Fruit fly (Drosophila melanogaster) whole organism, embryonic: ENCODE data around the gene NELF-B.

Experiments used
- CG11560 ChIP-seq: fragments of 200-800 bp; sonication (Bioruptor generic); IDR thresholded peaks from 3 replicates; pipeline ENCODE4 v1.3.6; 2022; ENCODE audit warnings: missing biosample characterization, missing genetic modification characterization
- CG11696 ChIP-seq: fragments of 200-800 bp; sonication (Bioruptor generic); IDR thresholded peaks from 2 replicates; pipeline ENCODE4 v1.3.6; 2022; ENCODE audit warnings: missing biosample characterization, missing genetic modification characterization
- CG11723 ChIP-seq: fragments of 200-800 bp; sonication (Bioruptor generic); optimal IDR thresholded peaks from 2 replicates; lab custom pipeline; 2017; ENCODE audit warnings: missing biosample characterization, mild to moderate bottlenecking, missing genetic modification characterization
- CG12219 ChIP-seq: fragments of 200-800 bp; sonication (Bioruptor generic); optimal IDR thresholded peaks from 3 replicates; lab custom pipeline; 2018; ENCODE audit warnings: missing biosample characterization, mild to moderate bottlenecking, missing genetic modification characterization
- CG12942 ChIP-seq: fragments of 200-800 bp; sonication (Bioruptor generic); optimal IDR thresholded peaks from 3 replicates; lab custom pipeline; 2016; ENCODE audit warnings: missing biosample characterization, missing genetic modification characterization
- CG13624 ChIP-seq: fragments of 200-800 bp; sonication (Bioruptor generic); optimal IDR thresholded peaks from 2 replicates; lab custom pipeline; 2016; ENCODE audit warnings: missing biosample characterization, missing genetic modification characterization
- CG14014 ChIP-seq: fragments of 200-800 bp; sonication (Bioruptor generic); IDR thresholded peaks from 2 replicates; pipeline ENCODE4 v1.3.6; 2022; ENCODE audit warnings: missing biosample characterization, missing genetic modification characterization
- CG14710 ChIP-seq: fragments of 200-800 bp; sonication (Bioruptor generic); optimal IDR thresholded peaks from 3 replicates; lab custom pipeline; 2019; ENCODE audit warnings: missing biosample characterization, mild to moderate bottlenecking, missing genetic modification characterization, moderate library complexity
- CG1602 ChIP-seq: fragments of 200-800 bp; sonication (Bioruptor generic); optimal IDR thresholded peaks from 3 replicates; lab custom pipeline; 2016; ENCODE audit warnings: missing biosample characterization, missing genetic modification characterization
- CG1647 ChIP-seq: fragments of 200-800 bp; sonication (Bioruptor generic); optimal IDR thresholded peaks from 3 replicates; lab custom pipeline; 2016; ENCODE audit warnings: missing biosample characterization, missing genetic modification characterization
- CG18262 ChIP-seq: fragments of 200-800 bp; optimal IDR thresholded peaks from 3 replicates; lab custom pipeline; 2019; ENCODE audit warnings: missing biosample characterization, mild to moderate bottlenecking, missing genetic modification characterization, moderate library complexity
- CG32772 ChIP-seq: fragments of 200-800 bp; sonication (Bioruptor generic); IDR thresholded peaks from 2 replicates; pipeline ENCODE4 v1.3.6; 2022; ENCODE audit warnings: missing biosample characterization, missing genetic modification characterization
- CG3726 ChIP-seq: fragments of 200-800 bp; sonication (Bioruptor generic); IDR thresholded peaks from 3 replicates; pipeline ENCODE4, ENCODE4 v1.3.6; 2022; ENCODE audit warnings: missing biosample characterization, missing genetic modification characterization
- CG3838 ChIP-seq: fragments of 200-800 bp; sonication (Bioruptor generic); optimal IDR thresholded peaks from 3 replicates; lab custom pipeline; 2016; ENCODE audit warnings: missing biosample characterization, missing genetic modification characterization
- CG3995 ChIP-seq: fragments of 200-800 bp; sonication (Bioruptor generic); optimal IDR thresholded peaks from 3 replicates; lab custom pipeline; 2016; ENCODE audit warnings: missing biosample characterization, missing genetic modification characterization
- CG7271 ChIP-seq: fragments of 200-800 bp; sonication (Bioruptor generic); optimal IDR thresholded peaks from 2 replicates; lab custom pipeline; 2018; ENCODE audit warnings: missing biosample characterization, mild to moderate bottlenecking, missing genetic modification characterization, moderate library complexity
- CG7372 ChIP-seq: fragments of 200-800 bp; sonication (Bioruptor generic); IDR thresholded peaks from 2 replicates; pipeline ENCODE4 v1.3.6; 2022; ENCODE audit warnings: missing biosample characterization, missing genetic modification characterization
- CG7963 ChIP-seq: fragments of 200-800 bp; sonication (Bioruptor generic); IDR thresholded peaks from 3 replicates; pipeline ENCODE4 v1.3.6; 2022; ENCODE audit warnings: missing biosample characterization, missing genetic modification characterization; ENCODE audit not compliant: partially characterized antibody
- CG8359 ChIP-seq: fragments of 200-800 bp; sonication (Bioruptor generic); optimal IDR thresholded peaks from 2 replicates; lab custom pipeline; 2017; ENCODE audit warnings: missing biosample characterization, mild to moderate bottlenecking, missing genetic modification characterization, borderline replicate concordance
- CG8944 ChIP-seq: fragments of 200-800 bp; sonication (Bioruptor generic); optimal IDR thresholded peaks from 3 replicates; lab custom pipeline; 2016; ENCODE audit warnings: missing biosample characterization, missing genetic modification characterization
- CHES-1-like ChIP-seq: fragments of 200-800 bp; sonication (Bioruptor generic); optimal IDR thresholded peaks from 2 replicates; lab custom pipeline; 2016; ENCODE audit warnings: missing biosample characterization, missing genetic modification characterization
- Dad ChIP-seq: fragments of 200-800 bp; sonication (Bioruptor generic); optimal IDR thresholded peaks from 3 replicates; lab custom pipeline; 2016; ENCODE audit warnings: missing biosample characterization, missing genetic modification characterization
- Dip2 ChIP-seq: fragments of 200-800 bp; sonication (Bioruptor generic); IDR thresholded peaks from 2 replicates; pipeline ENCODE4 v1.3.6; 2022; ENCODE audit warnings: missing biosample characterization, missing genetic modification characterization
- Dref ChIP-seq: fragments of 200-800 bp; sonication (Bioruptor generic); IDR thresholded peaks from 2 replicates; pipeline ENCODE4 v1.3.6; 2022; ENCODE audit warnings: missing biosample characterization, missing genetic modification characterization
- E2f1 ChIP-seq: fragments of 200-800 bp; sonication (Bioruptor generic); IDR thresholded peaks from 2 replicates; pipeline ENCODE4 v1.3.6; 2022; ENCODE audit warnings: missing biosample characterization, missing genetic modification characterization
- Fer3 ChIP-seq: fragments of 200-800 bp; sonication (Bioruptor generic); optimal IDR thresholded peaks from 2 replicates; lab custom pipeline; 2018; ENCODE audit warnings: missing biosample characterization, mild to moderate bottlenecking, missing genetic modification characterization, moderate library complexity
- H15 ChIP-seq: fragments of 200-800 bp; sonication (Bioruptor generic); IDR thresholded peaks from 3 replicates; pipeline ENCODE4 v1.3.6; 2022; ENCODE audit warnings: missing biosample characterization, missing genetic modification characterization
- Hand ChIP-seq: fragments of 200-800 bp; sonication (Bioruptor generic); optimal IDR thresholded peaks from 2 replicates; lab custom pipeline; 2017; ENCODE audit warnings: mild to moderate bottlenecking, missing biosample characterization, missing genetic modification reagents, missing genetic modification characterization
- HmgD ChIP-seq: fragments of 200-800 bp; sonication (Bioruptor generic); optimal IDR thresholded peaks from 3 replicates; lab custom pipeline; 2016; ENCODE audit warnings: missing biosample characterization, missing genetic modification characterization
- Hsf ChIP-seq: fragments of 200-800 bp; sonication (Bioruptor generic); optimal IDR thresholded peaks from 3 replicates; lab custom pipeline; 2016; ENCODE audit warnings: missing biosample characterization, missing genetic modification characterization
- Lhr ChIP-seq: fragments of 200-800 bp; sonication (Bioruptor generic); optimal IDR thresholded peaks from 3 replicates; lab custom pipeline; 2017; ENCODE audit warnings: mild to moderate bottlenecking, missing biosample characterization, missing genetic modification reagents, missing genetic modification characterization
- Oaz ChIP-seq: fragments of 200-800 bp; sonication (Bioruptor generic); IDR thresholded peaks from 2 replicates; pipeline ENCODE4 v1.3.6; 2022; ENCODE audit warnings: missing biosample characterization, missing genetic modification characterization
- Tbp ChIP-seq: fragments of >200 bp; optimal IDR thresholded peaks from 2 replicates; lab custom pipeline; 2018; ENCODE audit warnings: missing biosample characterization, missing genetic modification characterization
- Trl ChIP-seq, 3 experiments: fragments of >200 bp in 2 of 3; fragments of 200-800 bp in 1 of 3; sonication (Bioruptor generic) in 1 of 3; optimal IDR thresholded peaks; 2 replicates in 1 of 3; 3 replicates in 2 of 3; lab custom pipeline; 2016 to 2017; ENCODE audit warnings: missing biosample characterization in 1 of 3, missing genetic modification characterization in 1 of 3
- Xrp1 ChIP-seq: fragments of 200-800 bp; sonication (Bioruptor generic); IDR thresholded peaks from 2 replicates; pipeline ENCODE4 v1.3.6; 2022; ENCODE audit warnings: missing biosample characterization, missing genetic modification characterization
- ash1 ChIP-seq: fragments of 200-800 bp; sonication (Bioruptor generic); optimal IDR thresholded peaks from 2 replicates; lab custom pipeline; 2018; ENCODE audit warnings: missing biosample characterization, mild to moderate bottlenecking, missing genetic modification characterization
- croc ChIP-seq: fragments of 200-800 bp; sonication (Bioruptor generic); conservative IDR thresholded peaks from 3 replicates; pipeline ENCODE4 v1.3.6; 2022; ENCODE audit warnings: missing biosample characterization, missing genetic modification characterization
- crp ChIP-seq, 2 experiments: fragments of 200-800 bp; sonication (Bioruptor generic); optimal IDR thresholded peaks; 2 replicates in 1 of 2; 3 replicates in 1 of 2; lab custom pipeline; 2017; ENCODE audit warnings: missing biosample characterization in 2 of 2, missing genetic modification characterization in 2 of 2, mild to moderate bottlenecking in 1 of 2, moderate library complexity in 1 of 2
- danr ChIP-seq: fragments of 200-800 bp; sonication (Bioruptor generic); IDR thresholded peaks from 2 replicates; pipeline ENCODE4 v1.3.6; 2022; ENCODE audit warnings: missing biosample characterization, missing genetic modification characterization
- dati ChIP-seq: fragments of 200-800 bp; sonication (Bioruptor generic); IDR thresholded peaks from 2 replicates; pipeline ENCODE4 v1.3.6; 2022; ENCODE audit warnings: missing biosample characterization, missing genetic modification characterization
- exex ChIP-seq: fragments of 200-800 bp; sonication (Bioruptor generic); optimal IDR thresholded peaks from 4 replicates; lab custom pipeline; 2018; ENCODE audit warnings: missing biosample characterization, mild to moderate bottlenecking, missing genetic modification characterization, moderate library complexity
- fd102C ChIP-seq: fragments of 200-800 bp; sonication (Bioruptor generic); optimal IDR thresholded peaks from 2 replicates; lab custom pipeline; 2018; ENCODE audit warnings: missing biosample characterization, mild to moderate bottlenecking, missing genetic modification characterization, moderate library complexity
- gro ChIP-seq: fragments of 200-800 bp; sonication (Bioruptor generic); optimal IDR thresholded peaks from 2 replicates; lab custom pipeline; 2016; ENCODE audit warnings: missing biosample characterization, missing genetic modification characterization
- pan ChIP-seq, 4 experiments: fragments of >200 bp in 3 of 4; fragments of 200-800 bp in 1 of 4; sonication (Bioruptor generic) in 1 of 4; optimal IDR thresholded peaks in 3 of 4; IDR thresholded peaks in 1 of 4; 2 replicates each; pipeline versions ENCODE4 v1.3.6 to Lab custom; 2017 to 2022; ENCODE audit warnings: missing biosample characterization in 2 of 4, missing genetic modification characterization in 2 of 4, mixed read lengths in 1 of 4
- prd ChIP-seq, 3 experiments: fragments of >200 bp in 2 of 3; fragments of 200-800 bp in 1 of 3; sonication (Bioruptor generic) in 1 of 3; optimal IDR thresholded peaks in 2 of 3; IDR thresholded peaks in 1 of 3; 2 replicates in 2 of 3; 3 replicates in 1 of 3; pipeline versions ENCODE4 v1.3.6 to Lab custom; 2017 to 2022; ENCODE audit warnings: missing biosample characterization in 1 of 3, missing genetic modification characterization in 1 of 3
- pum ChIP-seq: fragments of 200-800 bp; sonication (Bioruptor generic); optimal IDR thresholded peaks from 2 replicates; lab custom pipeline; 2016; ENCODE audit warnings: missing biosample characterization, missing genetic modification characterization
- sqz ChIP-seq: fragments of 200-800 bp; sonication (Bioruptor generic); optimal IDR thresholded peaks from 3 replicates; lab custom pipeline; 2018; ENCODE audit warnings: missing biosample characterization, mild to moderate bottlenecking, missing genetic modification characterization
- tx ChIP-seq: fragments of 200-800 bp; sonication (Bioruptor generic); optimal IDR thresholded peaks from 2 replicates; lab custom pipeline; 2016; ENCODE audit warnings: missing biosample characterization, missing genetic modification characterization
- vnd ChIP-seq: fragments of 200-800 bp; sonication (Bioruptor generic); IDR thresholded peaks from 3 replicates; pipeline ENCODE4 v1.3.6; 2022; ENCODE audit warnings: missing biosample characterization, missing genetic modification characterization; ENCODE audit not compliant: partially characterized antibody
- wek ChIP-seq: fragments of 200-800 bp; sonication (Bioruptor generic); optimal IDR thresholded peaks from 3 replicates; lab custom pipeline; 2018; ENCODE audit warnings: missing biosample characterization, mild to moderate bottlenecking, missing genetic modification characterization, moderate library complexity

The NELF-B gene

DNA sequence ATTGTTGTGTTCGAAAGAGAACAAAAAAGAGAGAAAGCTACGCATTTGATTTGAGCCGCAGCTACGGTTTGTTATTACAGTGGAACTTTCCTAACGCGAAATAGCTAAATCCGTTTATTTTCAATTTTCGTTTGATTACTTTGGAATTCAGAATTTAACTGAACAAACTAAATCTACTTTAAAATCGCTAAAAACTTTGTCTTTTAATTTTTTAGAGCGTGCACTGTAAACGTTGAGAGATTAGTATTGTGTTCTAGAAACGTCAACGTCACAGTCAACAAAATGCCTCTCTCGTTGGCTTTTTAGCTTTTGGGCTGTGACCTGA is 35.5 kb downstream of the NELF-B start (continued):
- no peak for TF ChIP-seq Lhr (GFP tag; lab: Kevin White, UChicago)
- TF ChIP-seq pum (GFP tag; lab: Kevin White, UChicago), result peak; percentile 56
- no peak for TF ChIP-seq exex
- peak; percentile 25 for TF ChIP-seq CG12942 (GFP tag; lab: Kevin White, UChicago)
- TF ChIP-seq H15, result peak; percentile 63; the same call in 2 of the 3 replicates
- no peak for TF ChIP-seq HmgD (GFP tag; lab: Kevin White, UChicago)
- TF ChIP-seq wek, result no peak
- peak; percentile 76 for TF ChIP-seq Hsf (GFP tag; lab: Kevin White, UChicago)
- peak; percentile 81 for TF ChIP-seq Fer3 (tag; lab: Kevin White, UChicago)
- peak; percentile 36; the same call in 1 of the 2 replicates for TF ChIP-seq Oaz (GFP tag; lab: Robert Waterston, UW)
- no peak for TF ChIP-seq pan (optimal IDR thresholded peaks at IDR 0.05; lab: Kevin White, UChicago)
- TF ChIP-seq pan (GFP tag; optimal IDR thresholded peaks at IDR 0.05 in 1 of 2, IDR thresholded peaks at IDR 0.05 in 1 of 2), result peak in 1 of 2 experiments; percentile 78
- TF ChIP-seq Hand, result peak; percentile 55
- peak; percentile 64 for TF ChIP-seq CG32772 (GFP tag; lab: Robert Waterston, UW)
- no peak for TF ChIP-seq CG7963 (GFP tag; lab: Robert Waterston, UW)
- TF ChIP-seq CG1647 (GFP tag; lab: Kevin White, UChicago), result peak; percentile 10
- TF ChIP-seq prd (optimal IDR thresholded peaks at IDR 0.05; lab: Kevin White, UChicago), result no peak
- peak; percentile 81 for TF ChIP-seq prd (GFP tag; IDR thresholded peaks at IDR 0.05; lab: Robert Waterston, UW)
- TF ChIP-seq CG8359 (GFP tag; lab: Kevin White, UChicago), result no peak
- peak; percentile 54 for TF ChIP-seq CG18262 (tag; lab: Kevin White, UChicago)
- TF ChIP-seq tx, result peak; percentile 30
- no peak for TF ChIP-seq danr (GFP tag; lab: Robert Waterston, UW)
- peak; percentile 56; the same call in 1 of the 2 replicates for TF ChIP-seq CG11696 (GFP tag; lab: Robert Waterston, UW)
- peak; percentile 67 for TF ChIP-seq E2f1
- peak; percentile 2 for TF ChIP-seq CG3995 (GFP tag; lab: Kevin White, UChicago)
- TF ChIP-seq Tbp (GFP tag; lab: Kevin White, UChicago), result no peak
- peak; percentile 14 for TF ChIP-seq CG11723
- no peak for TF ChIP-seq Dad (GFP tag; lab: Kevin White, UChicago)
- peak; percentile 88 for TF ChIP-seq CHES-1-like
- no peak for TF ChIP-seq Trl (optimal IDR thresholded peaks at IDR 0.05; lab: Kevin White, UChicago)
- TF ChIP-seq Trl (GFP tag; optimal IDR thresholded peaks at IDR 0.05; lab: Kevin White, UChicago), result peak; percentile 21
- no peak for TF ChIP-seq crp (GFP tag; optimal IDR thresholded peaks at IDR 0.05; lab: Kevin White, UChicago)
- TF ChIP-seq dati (GFP tag; lab: Robert Waterston, UW), result no peak
- peak; percentile 33 for TF ChIP-seq CG1602 (GFP tag; lab: Kevin White, UChicago)
- peak; percentile 56 for TF ChIP-seq CG12219 (GFP tag; lab: Kevin White, UChicago)
- no peak for TF ChIP-seq ash1 (GFP tag; lab: Kevin White, UChicago)
- TF ChIP-seq CG7271 (tag; lab: Kevin White, UChicago), result no peak
- no peak for TF ChIP-seq sqz (GFP tag; lab: Kevin White, UChicago)
- TF ChIP-seq CG7372 (GFP tag; lab: Robert Waterston, UW), result peak; percentile 61
- peak; percentile 48; the same call in 1 of the 3 replicates for TF ChIP-seq CG3726
- TF ChIP-seq CG3838 (GFP tag; lab: Kevin White, UChicago), result no peak
- TF ChIP-seq CG8944 (GFP tag; lab: Kevin White, UChicago), result peak; percentile 33
- TF ChIP-seq Xrp1 (GFP tag; lab: Robert Waterston, UW), result peak; percentile 81
- peak; percentile 47 for TF ChIP-seq CG13624
- TF ChIP-seq Dip2 (GFP tag; lab: Robert Waterston, UW), result no peak
- TF ChIP-seq CG14710 (tag; lab: Kevin White, UChicago), result peak; percentile 23
- no peak for TF ChIP-seq croc
- TF ChIP-seq CG14014 (GFP tag; lab: Robert Waterston, UW), result peak; percentile 73
- no peak for TF ChIP-seq Dref (GFP tag; lab: Robert Waterston, UW)
- TF ChIP-seq fd102C (GFP tag; lab: Kevin White, UChicago), result no peak
- TF ChIP-seq gro (GFP tag; lab: Kevin White, UChicago), result peak; percentile 75
- TF ChIP-seq CG11560 (tag; lab: Robert Waterston, UW), result no peak
- TF ChIP-seq vnd (GFP tag; lab: Robert Waterston, UW), result no peak
